Fruit fly (Drosophila melanogaster): ENCODE measurements around the gene Dref.

Dref gene

DNA sequence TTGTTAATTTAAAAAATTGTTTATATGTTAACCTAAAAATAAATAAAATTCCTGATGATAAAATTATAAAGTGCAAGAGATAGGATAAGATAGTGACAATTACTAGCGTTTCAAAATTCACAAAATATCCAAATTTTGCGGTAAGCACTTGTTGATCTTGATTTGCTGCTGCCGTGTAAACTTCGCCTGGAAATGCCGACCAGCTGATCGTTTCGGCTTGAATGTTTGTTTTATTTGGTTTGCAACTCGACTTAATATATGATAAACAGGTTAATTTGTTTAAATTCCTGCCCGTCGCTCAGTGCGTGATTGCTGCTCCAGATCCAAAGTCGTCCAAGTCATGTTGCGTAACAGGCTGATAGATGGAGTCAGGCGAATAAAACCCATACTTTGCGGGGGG, 45.6 kb downstream of the Dref start, which contains the start of gene CG4592 (continued):
- TF ChIP-seq CG8924 (tag; optimal IDR thresholded peaks at IDR 0.05) (peak; percentile 75), CG4424 (GFP tag; optimal IDR thresholded peaks at IDR 0.05) (peak; percentile 62), Deaf1 (tag; optimal IDR thresholded peaks at IDR 0.05) (peak; percentile 27), emc (GFP tag; optimal IDR thresholded peaks at IDR 0.05) (no peak), Lim3 (GFP tag; IDR thresholded peaks at IDR 0.05) (no peak), slou (GFP tag; optimal IDR thresholded peaks at IDR 0.05) (no peak), Hsf (GFP tag; optimal IDR thresholded peaks at IDR 0.05) (peak; percentile 72), Mrtf (GFP tag; IDR thresholded peaks at IDR 0.05) (peak; percentile 31; the same call in 2 of the 3 replicates), tio (GFP tag; optimal IDR thresholded peaks at IDR 0.05) (no peak), CG3065 (GFP tag; optimal IDR thresholded peaks at IDR 0.05) (no peak), ftz-f1 (GFP tag; optimal IDR thresholded peaks at IDR 0.05) (peak; percentile 23), kni (GFP tag; optimal IDR thresholded peaks at IDR 0.05) (no peak), inv (GFP tag; IDR thresholded peaks at IDR 0.05; ENCODE audit: partially characterized antibody) (no peak), aop (GFP tag; IDR thresholded peaks at IDR 0.05) (no peak), shn (GFP tag; optimal IDR thresholded peaks at IDR 0.05) (no peak), toy (GFP tag; IDR thresholded peaks at IDR 0.05) (no peak), CG1602 (GFP tag; optimal IDR thresholded peaks at IDR 0.05) (peak; percentile 8), dm (GFP tag; optimal IDR thresholded peaks at IDR 0.05) (no peak), CG43689 (GFP tag; IDR thresholded peaks at IDR 0.05) (no peak), CG17328 (GFP tag; IDR thresholded peaks at IDR 0.05) (0 out of 2 replicates have a peak, but pooled peaks have one; percentile 32), Neu2 (GFP tag; optimal IDR thresholded peaks at IDR 0.05; ENCODE audit: borderline replicate concordance) (no peak), sd (tag; optimal IDR thresholded peaks at IDR 0.05) (no peak), Ssrp (tag; optimal IDR thresholded peaks at IDR 0.05) (no peak), D19B (GFP tag; optimal IDR thresholded peaks at IDR 0.05) (no peak), croc (GFP tag; conservative IDR thresholded peaks at IDR 0.05) (no peak), wek (GFP tag; optimal IDR thresholded peaks at IDR 0.05) (no peak), hb (GFP tag; IDR thresholded peaks at IDR 0.05; ENCODE audit: partially characterized antibody) (no peak), sug (tag; optimal IDR thresholded peaks at IDR 0.05) (peak; percentile 94), cg (GFP tag; optimal IDR thresholded peaks at IDR 0.05) (no peak), HLHmδ (GFP tag; optimal IDR thresholded peaks at IDR 0.05) (no peak), Hmr (GFP tag; optimal IDR thresholded peaks at IDR 0.05) (peak; percentile 67), GATAe (GFP tag; conservative IDR thresholded peaks at IDR 0.05) (no peak), mirr (GFP tag; optimal IDR thresholded peaks at IDR 0.05) (peak; percentile 50), CG31441 (GFP tag; IDR thresholded peaks at IDR 0.05) (no peak), Xbp1 (GFP tag; optimal IDR thresholded peaks at IDR 0.05) (peak; percentile 64), CG5180 (GFP tag; optimal IDR thresholded peaks at IDR 0.05) (no peak), Drgx (GFP tag; IDR thresholded peaks at IDR 0.05) (peak; percentile 83), CG9797 (GFP tag; optimal IDR thresholded peaks at IDR 0.05) (no peak), chn (GFP tag; optimal IDR thresholded peaks at IDR 0.05) (peak; percentile 42), CG12744 (GFP tag; optimal IDR thresholded peaks at IDR 0.05) (peak; percentile 22), CG1603 (tag; optimal IDR thresholded peaks at IDR 0.05) (peak; percentile 67), tup (GFP tag; optimal IDR thresholded peaks at IDR 0.05) (no peak), br (optimal IDR thresholded peaks at IDR 0.05) (no peak), Lhr (GFP tag; optimal IDR thresholded peaks at IDR 0.05) (no peak), schlank (tag; optimal IDR thresholded peaks at IDR 0.05) (peak; percentile 39)

All from whole organism, embryonic.